Fruit fly (Drosophila melanogaster) whole organism, adult: ENCODE data around the gene CG14143.

Source experiments
- CG11617 ChIP-seq: fragments of 200-800 bp; sonication (Bioruptor generic); optimal IDR thresholded peaks from 2 replicates; lab custom pipeline; 2017; ENCODE audit warnings: mild to moderate bottlenecking, missing biosample characterization, missing genetic modification reagents, missing genetic modification characterization
- CG14711 ChIP-seq: fragments of 200-800 bp; sonication (Bioruptor generic); optimal IDR thresholded peaks from 2 replicates; lab custom pipeline; 2018; ENCODE audit warnings: missing biosample characterization, mild to moderate bottlenecking, missing genetic modification characterization, moderate library complexity
- CG33017 ChIP-seq: fragments of 200-800 bp; sonication (Bioruptor generic); optimal IDR thresholded peaks from 2 replicates; lab custom pipeline; 2018; ENCODE audit warnings: missing biosample characterization, mild to moderate bottlenecking, missing genetic modification characterization, moderate library complexity
- CG5204 ChIP-seq: fragments of 200-800 bp; sonication (Bioruptor generic); optimal IDR thresholded peaks from 2 replicates; lab custom pipeline; 2016; ENCODE audit warnings: missing biosample characterization, missing genetic modification characterization
- CG7045 ChIP-seq: fragments of 200-800 bp; sonication (Bioruptor generic); optimal IDR thresholded peaks from 2 replicates; lab custom pipeline; 2017; ENCODE audit warnings: missing biosample characterization, mild to moderate bottlenecking, missing genetic modification characterization
- CG7101 ChIP-seq: fragments of 200-800 bp; sonication (Bioruptor generic); optimal IDR thresholded peaks from 2 replicates; lab custom pipeline; 2018; ENCODE audit warnings: missing biosample characterization, mild to moderate bottlenecking, missing genetic modification characterization, moderate library complexity
- Hr96 ChIP-seq: fragments of 200-800 bp; sonication (Bioruptor generic); optimal IDR thresholded peaks from 2 replicates; lab custom pipeline; 2016; ENCODE audit warnings: missing biosample characterization, missing genetic modification characterization
- Mnt ChIP-seq: fragments of 200-800 bp; sonication (Bioruptor generic); optimal IDR thresholded peaks from 2 replicates; lab custom pipeline; 2016; ENCODE audit warnings: missing biosample characterization, mild to moderate bottlenecking, missing genetic modification characterization
- kay ChIP-seq: fragments of 200-800 bp; sonication (Bioruptor generic); peaks from one replicate; lab custom pipeline; 2016; ENCODE audit warnings: missing biosample characterization, missing genetic modification characterization, borderline replicate concordance
- ovo ChIP-seq: fragments of 200-800 bp; sonication (Bioruptor generic); optimal IDR thresholded peaks from 2 replicates; lab custom pipeline; 2016; ENCODE audit warnings: missing biosample characterization, missing genetic modification characterization
- pad ChIP-seq: fragments of 200-800 bp; sonication (Bioruptor generic); optimal IDR thresholded peaks from 3 replicates; lab custom pipeline; 2017; ENCODE audit warnings: missing biosample characterization, missing genetic modification characterization, mild to moderate bottlenecking, moderate library complexity, missing genetic modification reagents
- tj ChIP-seq: fragments of 200-800 bp; sonication (Bioruptor generic); optimal IDR thresholded peaks from 3 replicates; lab custom pipeline; 2017; ENCODE audit warnings: missing biosample characterization, mild to moderate bottlenecking, missing genetic modification characterization, moderate library complexity

- TF ChIP-seq kay (GFP tag; lab: Kevin White, UChicago): no peak
- TF ChIP-seq CG7045 (GFP tag; lab: Kevin White, UChicago): no peak
- TF ChIP-seq ovo (GFP tag; lab: Kevin White, UChicago): no peak
- no peak for TF ChIP-seq CG5204 (GFP tag; lab: Kevin White, UChicago)
- no peak for TF ChIP-seq Hr96
- TF ChIP-seq CG11617 (GFP tag; lab: Kevin White, UChicago): no peak
- no peak for TF ChIP-seq Mnt
- no peak for TF ChIP-seq CG33017 (tag; lab: Kevin White, UChicago)
- no peak for TF ChIP-seq CG14711 (tag; lab: Kevin White, UChicago)
- TF ChIP-seq pad (GFP tag; lab: Kevin White, UChicago): no peak
- TF ChIP-seq tj (GFP tag; lab: Kevin White, UChicago): no peak
- no peak for TF ChIP-seq CG7101 (tag; lab: Kevin White, UChicago)
These were observed 48.2 kb downstream of the CG14143 start for dm6 chr3L:11182994-11183393.
